Fruit fly (Drosophila melanogaster) whole organism, embryonic: ENCODE results near the gene Tbcd.

ENCODE experiments used
- ATbp ChIP-seq: fragments of 200-800 bp; sonication (Bioruptor generic); optimal IDR thresholded peaks from 2 replicates; lab custom pipeline; 2017; ENCODE audit warnings: missing biosample characterization, mild to moderate bottlenecking, missing genetic modification characterization, missing genetic modification reagents
- BEAF-32 ChIP-seq: fragments of 200-800 bp; sonication (Bioruptor generic); optimal IDR thresholded peaks from 3 replicates; lab custom pipeline; 2017; ENCODE audit warnings: missing biosample characterization, missing genetic modification characterization, mild to moderate bottlenecking, moderate library complexity, missing genetic modification reagents
- CG10274 ChIP-seq: fragments of 200-800 bp; sonication (Bioruptor generic); optimal IDR thresholded peaks from 3 replicates; lab custom pipeline; 2017; ENCODE audit warnings: missing biosample characterization, mild to moderate bottlenecking, missing genetic modification characterization
- CG10431 ChIP-seq: fragments of 200-800 bp; sonication (Bioruptor generic); optimal IDR thresholded peaks from 3 replicates; lab custom pipeline; 2018; ENCODE audit warnings: missing biosample characterization, mild to moderate bottlenecking, missing genetic modification characterization
- CG11247 ChIP-seq: fragments of 200-800 bp; sonication (Bioruptor generic); IDR thresholded peaks from 2 replicates; pipeline ENCODE4 v1.3.6; 2022; ENCODE audit warnings: missing biosample characterization, missing genetic modification characterization
- CG13123 ChIP-seq: fragments of 200-800 bp; sonication (Bioruptor generic); optimal IDR thresholded peaks from 2 replicates; lab custom pipeline; 2016; ENCODE audit warnings: missing biosample characterization, missing genetic modification characterization
- CG13624 ChIP-seq: fragments of 200-800 bp; sonication (Bioruptor generic); optimal IDR thresholded peaks from 2 replicates; lab custom pipeline; 2016; ENCODE audit warnings: missing biosample characterization, missing genetic modification characterization
- CG13775 ChIP-seq: fragments of 200-800 bp; sonication (Bioruptor generic); optimal IDR thresholded peaks from 3 replicates; lab custom pipeline; 2017; ENCODE audit warnings: missing biosample characterization, mild to moderate bottlenecking, missing genetic modification characterization
- CG13894 ChIP-seq: fragments of 200-800 bp; sonication (Bioruptor generic); optimal IDR thresholded peaks from 3 replicates; lab custom pipeline; 2018; ENCODE audit warnings: missing biosample characterization, mild to moderate bottlenecking, missing genetic modification characterization, moderate library complexity
- CG15011 ChIP-seq: fragments of 200-800 bp; sonication (Bioruptor generic); optimal IDR thresholded peaks from 3 replicates; lab custom pipeline; 2018; ENCODE audit warnings: missing biosample characterization, mild to moderate bottlenecking, missing genetic modification characterization
- CG15269 ChIP-seq: fragments of 200-800 bp; sonication (Bioruptor generic); optimal IDR thresholded peaks from 2 replicates; lab custom pipeline; 2018; ENCODE audit warnings: missing biosample characterization, mild to moderate bottlenecking, missing genetic modification characterization, moderate library complexity
- CG1602 ChIP-seq: fragments of 200-800 bp; sonication (Bioruptor generic); optimal IDR thresholded peaks from 3 replicates; lab custom pipeline; 2016; ENCODE audit warnings: missing biosample characterization, missing genetic modification characterization
- CG30020 ChIP-seq: fragments of 200-800 bp; optimal IDR thresholded peaks from 2 replicates; lab custom pipeline; 2019; ENCODE audit warnings: missing biosample characterization, mild to moderate bottlenecking, missing genetic modification characterization, moderate library complexity
- CG30431 ChIP-seq: fragments of 200-800 bp; sonication (Bioruptor generic); optimal IDR thresholded peaks from 2 replicates; lab custom pipeline; 2017; ENCODE audit warnings: missing biosample characterization, missing genetic modification characterization
- CG31365 ChIP-seq: fragments of 200-800 bp; sonication (Bioruptor generic); optimal IDR thresholded peaks from 2 replicates; lab custom pipeline; 2018; ENCODE audit warnings: missing biosample characterization, mild to moderate bottlenecking, missing genetic modification characterization
- CG3163 ChIP-seq: fragments of 200-800 bp; sonication (Bioruptor generic); optimal IDR thresholded peaks from 3 replicates; lab custom pipeline; 2016; ENCODE audit warnings: missing biosample characterization, missing genetic modification characterization
- CG3281 ChIP-seq: fragments of 200-800 bp; sonication (Bioruptor generic); optimal IDR thresholded peaks from 3 replicates; lab custom pipeline; 2017; ENCODE audit warnings: missing biosample characterization, mild to moderate bottlenecking, missing genetic modification characterization
- CG3407 ChIP-seq: fragments of 200-800 bp; sonication (Bioruptor generic); optimal IDR thresholded peaks from 2 replicates; lab custom pipeline; 2018; ENCODE audit warnings: missing biosample characterization, mild to moderate bottlenecking, missing genetic modification characterization
- CG4617 ChIP-seq: fragments of 200-800 bp; sonication (Bioruptor generic); optimal IDR thresholded peaks from 3 replicates; lab custom pipeline; 2016; ENCODE audit warnings: missing biosample characterization, missing genetic modification characterization, borderline replicate concordance
- CG5245 ChIP-seq: fragments of 200-800 bp; sonication (Bioruptor generic); optimal IDR thresholded peaks from 3 replicates; lab custom pipeline; 2016; ENCODE audit warnings: missing biosample characterization, missing genetic modification characterization
- CG5953 ChIP-seq: fragments of 200-800 bp; sonication (Bioruptor generic); IDR thresholded peaks from 2 replicates; pipeline ENCODE4 v1.3.6; 2022; ENCODE audit warnings: missing biosample characterization, missing genetic modification characterization
- CG7372 ChIP-seq: fragments of 200-800 bp; sonication (Bioruptor generic); IDR thresholded peaks from 2 replicates; pipeline ENCODE4 v1.3.6; 2022; ENCODE audit warnings: missing biosample characterization, missing genetic modification characterization
- CG7556 ChIP-seq: fragments of 200-800 bp; sonication (Bioruptor generic); optimal IDR thresholded peaks from 2 replicates; lab custom pipeline; 2017; ENCODE audit warnings: missing biosample characterization, mild to moderate bottlenecking, missing genetic modification characterization
- Doc2 ChIP-seq: fragments of 200-800 bp; sonication (Bioruptor generic); IDR thresholded peaks from 2 replicates; pipeline ENCODE4 v1.3.6; 2022; ENCODE audit warnings: missing biosample characterization, missing genetic modification characterization
- Drgx ChIP-seq: fragments of 200-800 bp; sonication (Bioruptor generic); IDR thresholded peaks from 2 replicates; pipeline ENCODE4 v1.3.6; 2022; ENCODE audit warnings: missing biosample characterization, missing genetic modification characterization
- HLH54F ChIP-seq: fragments of 200-800 bp; sonication (Bioruptor generic); optimal IDR thresholded peaks from 3 replicates; lab custom pipeline; 2016; ENCODE audit warnings: missing biosample characterization, missing genetic modification characterization
- MESR4 ChIP-seq: fragments of 200-800 bp; sonication (Bioruptor generic); optimal IDR thresholded peaks from 2 replicates; lab custom pipeline; 2018; ENCODE audit warnings: missing biosample characterization, mild to moderate bottlenecking, missing genetic modification characterization, moderate library complexity
- NC2β ChIP-seq: fragments of 200-800 bp; sonication (Bioruptor generic); optimal IDR thresholded peaks from 2 replicates; lab custom pipeline; 2016; ENCODE audit warnings: missing biosample characterization, missing genetic modification characterization
- Nf-YB ChIP-seq: fragments of 200-800 bp; sonication (Bioruptor generic); optimal IDR thresholded peaks from 3 replicates; lab custom pipeline; 2019; ENCODE audit warnings: missing biosample characterization, mild to moderate bottlenecking, missing genetic modification characterization, moderate library complexity
- PHDP ChIP-seq: fragments of 200-800 bp; sonication (Bioruptor generic); optimal IDR thresholded peaks from 3 replicates; lab custom pipeline; 2018; ENCODE audit warnings: missing biosample characterization, mild to moderate bottlenecking, missing genetic modification characterization, moderate library complexity
- Sox102F ChIP-seq: fragments of 200-800 bp; sonication (Bioruptor generic); optimal IDR thresholded peaks from 2 replicates; lab custom pipeline; 2018; ENCODE audit warnings: missing biosample characterization, mild to moderate bottlenecking, missing genetic modification characterization, moderate library complexity
- bsh ChIP-seq, 2 experiments: fragments of 200-800 bp; sonication (Bioruptor generic); optimal IDR thresholded peaks; 2 replicates each; lab custom pipeline; 2017 to 2018; ENCODE audit warnings: mild to moderate bottlenecking in 2 of 2, missing biosample characterization in 2 of 2, missing genetic modification characterization in 2 of 2, moderate library complexity in 1 of 2
- croc ChIP-seq: fragments of 200-800 bp; sonication (Bioruptor generic); conservative IDR thresholded peaks from 3 replicates; pipeline ENCODE4 v1.3.6; 2022; ENCODE audit warnings: missing biosample characterization, missing genetic modification characterization
- exex ChIP-seq: fragments of 200-800 bp; sonication (Bioruptor generic); optimal IDR thresholded peaks from 4 replicates; lab custom pipeline; 2018; ENCODE audit warnings: missing biosample characterization, mild to moderate bottlenecking, missing genetic modification characterization, moderate library complexity
- fd96Cb ChIP-seq: fragments of 200-800 bp; sonication (Bioruptor generic); optimal IDR thresholded peaks from 2 replicates; lab custom pipeline; 2018; ENCODE audit warnings: missing biosample characterization, mild to moderate bottlenecking, missing genetic modification characterization, moderate library complexity
- grn ChIP-seq: fragments of 200-800 bp; sonication (Bioruptor generic); optimal IDR thresholded peaks from 3 replicates; lab custom pipeline; 2017; ENCODE audit warnings: missing biosample characterization, missing genetic modification characterization
- gt ChIP-seq: fragments of 200-800 bp; sonication (Bioruptor generic); IDR thresholded peaks from 2 replicates; pipeline ENCODE4 v1.3.6; 2022; ENCODE audit warnings: missing biosample characterization, missing genetic modification characterization
- her ChIP-seq: fragments of 200-800 bp; sonication (Bioruptor generic); optimal IDR thresholded peaks from 2 replicates; lab custom pipeline; 2016; ENCODE audit warnings: missing biosample characterization, missing genetic modification characterization
- kni ChIP-seq: fragments of 200-800 bp; sonication (Bioruptor generic); optimal IDR thresholded peaks from 3 replicates; lab custom pipeline; 2017; ENCODE audit warnings: mild to moderate bottlenecking, missing biosample characterization, missing genetic modification reagents, missing genetic modification characterization
- lola ChIP-seq, 3 experiments: fragments of >200 bp in 2 of 3; fragments of 200-800 bp in 1 of 3; sonication (Bioruptor generic) in 1 of 3; optimal IDR thresholded peaks; 2 replicates each; lab custom pipeline; 2017 to 2019; ENCODE audit warnings: missing biosample characterization in 3 of 3, missing genetic modification characterization in 3 of 3, mild to moderate bottlenecking in 1 of 3, moderate library complexity in 1 of 3
- mam ChIP-seq: fragments of 200-800 bp; sonication (Bioruptor generic); optimal IDR thresholded peaks from 3 replicates; lab custom pipeline; 2016; ENCODE audit warnings: missing biosample characterization, missing genetic modification characterization
- nerfin-1 ChIP-seq: fragments of 200-800 bp; sonication (Bioruptor generic); optimal IDR thresholded peaks from 3 replicates; lab custom pipeline; 2019; ENCODE audit warnings: missing biosample characterization, mild to moderate bottlenecking, missing genetic modification characterization, moderate library complexity
- pho ChIP-seq: fragments of 200-800 bp; sonication (Bioruptor generic); optimal IDR thresholded peaks from 2 replicates; lab custom pipeline; 2016; ENCODE audit warnings: missing biosample characterization, missing genetic modification characterization
- schlank ChIP-seq: fragments of 200-800 bp; sonication (Bioruptor generic); optimal IDR thresholded peaks from 2 replicates; lab custom pipeline; 2018; ENCODE audit warnings: missing biosample characterization, mild to moderate bottlenecking, missing genetic modification characterization
- slp2 ChIP-seq: fragments of 200-800 bp; sonication (Bioruptor generic); optimal IDR thresholded peaks from 2 replicates; lab custom pipeline; 2016; ENCODE audit warnings: missing biosample characterization, missing genetic modification characterization
- sob ChIP-seq: fragments of 200-800 bp; sonication (Bioruptor generic); IDR thresholded peaks from 2 replicates; pipeline ENCODE4 v1.3.6; 2022; ENCODE audit warnings: missing biosample characterization, missing genetic modification characterization
- tgo ChIP-seq: fragments of 200-800 bp; sonication (Bioruptor generic); IDR thresholded peaks from 3 replicates; pipeline ENCODE4 v1.3.6; 2022; ENCODE audit warnings: missing biosample characterization, missing genetic modification characterization
- toy ChIP-seq: fragments of 200-800 bp; sonication (Bioruptor generic); IDR thresholded peaks from 2 replicates; pipeline ENCODE4 v1.3.6; 2022; ENCODE audit warnings: missing biosample characterization, missing genetic modification characterization
- trem ChIP-seq: fragments of 200-800 bp; optimal IDR thresholded peaks from 3 replicates; lab custom pipeline; 2019; ENCODE audit warnings: missing biosample characterization, mild to moderate bottlenecking, missing genetic modification characterization, moderate library complexity
- z ChIP-seq: fragments of 200-800 bp; sonication (Bioruptor generic); IDR thresholded peaks from 3 replicates; pipeline ENCODE4 v1.3.6; 2022; ENCODE audit warnings: missing biosample characterization, missing genetic modification characterization

Gene Tbcd

dm6 chr2L:2182735-2183340 lies 35.5 kb downstream of the Tbcd start (continued):
- TF ChIP-seq CG13123 (GFP tag; lab: Kevin White, UChicago) (no peak), CG5953 (GFP tag; lab: Robert Waterston, UW) (no peak), tgo (GFP tag; lab: Robert Waterston, UW) (peak; percentile 17; the same call in 1 of the 3 replicates), slp2 (GFP tag; lab: Kevin White, UChicago) (peak; percentile 15), CG11247 (GFP tag; lab: Robert Waterston, UW) (no peak), CG4617 (GFP tag; lab: Kevin White, UChicago) (peak; percentile 31), MESR4 (GFP tag; lab: Kevin White, UChicago) (no peak), trem (tag; lab: Kevin White, UChicago) (peak; percentile 81), schlank (no peak), CG3281 (GFP tag; lab: Kevin White, UChicago) (no peak), lola (GFP tag; optimal IDR thresholded peaks at IDR 0.05; lab: Kevin White, UChicago) (peak in 1 of 3 experiments; percentile 92), CG3407 (peak; percentile 18), her (GFP tag; lab: Kevin White, UChicago) (peak; percentile 48), CG5245 (GFP tag; lab: Kevin White, UChicago) (peak; percentile 52), Nf-YB (GFP tag; lab: Kevin White, UChicago) (peak; percentile 45), Sox102F (GFP tag; lab: Kevin White, UChicago) (no peak), grn (no peak), bsh (GFP tag; optimal IDR thresholded peaks at IDR 0.05; lab: Kevin White, UChicago) (peak; percentile 68 to 90), NC2β (peak; percentile 76), PHDP (no peak), CG10431 (GFP tag; lab: Kevin White, UChicago) (no peak), CG13775 (GFP tag; lab: Kevin White, UChicago) (peak; percentile 72), croc (GFP tag; lab: Robert Waterston, UW) (peak; percentile 71), BEAF-32 (GFP tag; lab: Kevin White, UChicago) (no peak), CG13624 (GFP tag; lab: Kevin White, UChicago) (peak; percentile 11), mam (GFP tag; lab: Kevin White, UChicago) (no peak), exex (tag; lab: Kevin White, UChicago) (no peak), CG10274 (no peak), Doc2 (GFP tag; lab: Robert Waterston, UW) (no peak), CG3163 (GFP tag; lab: Kevin White, UChicago) (no peak), Drgx (GFP tag; lab: Robert Waterston, UW) (peak; percentile 62), ATbp (GFP tag; lab: Kevin White, UChicago) (no peak), CG7372 (GFP tag; lab: Robert Waterston, UW) (no peak), CG31365 (tag; lab: Kevin White, UChicago) (no peak), CG30020 (tag; lab: Kevin White, UChicago) (no peak), CG15269 (tag; lab: Kevin White, UChicago) (no peak), sob (GFP tag; lab: Robert Waterston, UW) (no peak), CG7556 (GFP tag; lab: Kevin White, UChicago) (peak; percentile 64), CG30431 (GFP tag; lab: Kevin White, UChicago) (peak; percentile 85), kni (peak; percentile 20), nerfin-1 (tag; lab: Kevin White, UChicago) (peak; percentile 36), z (GFP tag; lab: Robert Waterston, UW) (no peak), CG1602 (GFP tag; lab: Kevin White, UChicago) (peak; percentile 65), toy (no peak), CG15011 (GFP tag; lab: Kevin White, UChicago) (no peak), HLH54F (GFP tag; lab: Kevin White, UChicago) (peak; percentile 29), gt (GFP tag; lab: Robert Waterston, UW) (peak; percentile 68; the same call in 1 of the 2 replicates), pho (GFP tag; lab: Kevin White, UChicago) (no peak), fd96Cb (tag; lab: Kevin White, UChicago) (peak; percentile 71), CG13894 (no peak)
